Fruit fly (Drosophila melanogaster) whole organism, embryonic: ENCODE results near the gene CG14277.

Source experiments
- ATbp ChIP-seq: fragments of 200-800 bp; sonication (Bioruptor generic); optimal IDR thresholded peaks from 2 replicates; lab custom pipeline; 2017; ENCODE audit warnings: missing biosample characterization, mild to moderate bottlenecking, missing genetic modification characterization, missing genetic modification reagents
- Ada2b ChIP-seq: fragments of 200-800 bp; sonication (Bioruptor generic); IDR thresholded peaks from 2 replicates; pipeline ENCODE4 v1.3.6; 2022; ENCODE audit warnings: missing biosample characterization, missing genetic modification characterization
- Asciz ChIP-seq: fragments of 200-800 bp; sonication (Bioruptor generic); optimal IDR thresholded peaks from 2 replicates; lab custom pipeline; 2017; ENCODE audit warnings: missing biosample characterization, mild to moderate bottlenecking, missing genetic modification characterization, missing genetic modification reagents
- CG12104 ChIP-seq: fragments of 200-800 bp; sonication (Bioruptor generic); optimal IDR thresholded peaks from 3 replicates; lab custom pipeline; 2016; ENCODE audit warnings: missing biosample characterization, missing genetic modification characterization
- CG12744 ChIP-seq: fragments of 200-800 bp; sonication (Bioruptor generic); optimal IDR thresholded peaks from 2 replicates; lab custom pipeline; 2016; ENCODE audit warnings: missing biosample characterization, missing genetic modification characterization
- CG15073 ChIP-seq: fragments of 200-800 bp; sonication (Bioruptor generic); optimal IDR thresholded peaks from 2 replicates; lab custom pipeline; 2016; ENCODE audit warnings: missing biosample characterization, missing genetic modification characterization
- CG1529 ChIP-seq: fragments of 200-800 bp; sonication (Bioruptor generic); optimal IDR thresholded peaks from 3 replicates; lab custom pipeline; 2018; ENCODE audit warnings: missing biosample characterization, missing genetic modification characterization
- CG17802 ChIP-seq: fragments of 200-800 bp; sonication (Bioruptor generic); optimal IDR thresholded peaks from 2 replicates; lab custom pipeline; 2018; ENCODE audit warnings: missing biosample characterization, mild to moderate bottlenecking, missing genetic modification characterization, moderate library complexity
- CG2129 ChIP-seq: fragments of 200-800 bp; sonication (Bioruptor generic); IDR thresholded peaks from 2 replicates; pipeline ENCODE4 v1.3.6; 2022; ENCODE audit warnings: missing biosample characterization, missing genetic modification characterization; ENCODE audit not compliant: partially characterized antibody
- CG2875 ChIP-seq: fragments of 200-800 bp; sonication (Bioruptor generic); optimal IDR thresholded peaks from 2 replicates; lab custom pipeline; 2017; ENCODE audit warnings: missing biosample characterization, mild to moderate bottlenecking, missing genetic modification characterization, missing genetic modification reagents
- CG30403 ChIP-seq: fragments of 200-800 bp; sonication (Bioruptor generic); optimal IDR thresholded peaks from 3 replicates; lab custom pipeline; 2016; ENCODE audit warnings: missing biosample characterization, missing genetic modification characterization
- CG3281 ChIP-seq: fragments of 200-800 bp; sonication (Bioruptor generic); optimal IDR thresholded peaks from 3 replicates; lab custom pipeline; 2017; ENCODE audit warnings: missing biosample characterization, mild to moderate bottlenecking, missing genetic modification characterization
- CG3995 ChIP-seq: fragments of 200-800 bp; sonication (Bioruptor generic); optimal IDR thresholded peaks from 3 replicates; lab custom pipeline; 2016; ENCODE audit warnings: missing biosample characterization, missing genetic modification characterization
- CG4820 ChIP-seq: fragments of 200-800 bp; sonication (Bioruptor generic); optimal IDR thresholded peaks from 3 replicates; lab custom pipeline; 2016; ENCODE audit warnings: missing biosample characterization, missing genetic modification characterization
- CG6813 ChIP-seq: fragments of 200-800 bp; sonication (Bioruptor generic); optimal IDR thresholded peaks from 2 replicates; lab custom pipeline; 2017; ENCODE audit warnings: missing biosample characterization, missing genetic modification characterization, mild to moderate bottlenecking, moderate library complexity, missing genetic modification reagents
- CG8281 ChIP-seq: fragments of 200-800 bp; sonication (Bioruptor generic); optimal IDR thresholded peaks from 2 replicates; lab custom pipeline; 2018; ENCODE audit warnings: missing biosample characterization, mild to moderate bottlenecking, missing genetic modification characterization, moderate library complexity
- CG9215 ChIP-seq: fragments of 200-800 bp; sonication (Bioruptor generic); IDR thresholded peaks from 2 replicates; pipeline ENCODE4 v1.3.6; 2022; ENCODE audit warnings: missing biosample characterization, missing genetic modification characterization
- CTCF ChIP-seq: fragments of 200-800 bp; sonication (Bioruptor generic); optimal IDR thresholded peaks from 2 replicates; lab custom pipeline; 2017; ENCODE audit warnings: missing biosample characterization, mild to moderate bottlenecking, missing genetic modification characterization, moderate library complexity
- Fer3 ChIP-seq: fragments of 200-800 bp; sonication (Bioruptor generic); optimal IDR thresholded peaks from 2 replicates; lab custom pipeline; 2018; ENCODE audit warnings: missing biosample characterization, mild to moderate bottlenecking, missing genetic modification characterization, moderate library complexity
- Hmr ChIP-seq: fragments of 200-800 bp; sonication (Bioruptor generic); optimal IDR thresholded peaks from 3 replicates; lab custom pipeline; 2017; ENCODE audit warnings: mild to moderate bottlenecking, missing biosample characterization, missing genetic modification reagents, missing genetic modification characterization
- Lpt ChIP-seq: fragments of >200 bp; optimal IDR thresholded peaks from 2 replicates; lab custom pipeline; 2018; ENCODE audit warnings: missing biosample characterization, missing genetic modification characterization
- NC2β ChIP-seq: fragments of 200-800 bp; sonication (Bioruptor generic); optimal IDR thresholded peaks from 2 replicates; lab custom pipeline; 2016; ENCODE audit warnings: missing biosample characterization, missing genetic modification characterization
- NfI ChIP-seq: fragments of 200-800 bp; sonication (Bioruptor generic); optimal IDR thresholded peaks from 3 replicates; lab custom pipeline; 2018; ENCODE audit warnings: missing biosample characterization, mild to moderate bottlenecking, missing genetic modification characterization, moderate library complexity
- Poxn ChIP-seq: fragments of 200-800 bp; sonication (Bioruptor generic); IDR thresholded peaks from 2 replicates; pipeline ENCODE4 v1.3.6; 2022; ENCODE audit warnings: missing biosample characterization, missing genetic modification characterization
- Ravus ChIP-seq: fragments of 200-800 bp; sonication (Bioruptor generic); IDR thresholded peaks from 2 replicates; pipeline ENCODE4 v1.3.6; 2022; ENCODE audit warnings: missing biosample characterization, missing genetic modification characterization
- Scr ChIP-seq: fragments of 200-800 bp; sonication (Bioruptor generic); IDR thresholded peaks from 2 replicates; pipeline ENCODE4 v1.3.6; 2022; ENCODE audit warnings: missing biosample characterization, missing genetic modification characterization; ENCODE audit not compliant: partially characterized antibody
- Tbp ChIP-seq: fragments of >200 bp; optimal IDR thresholded peaks from 2 replicates; lab custom pipeline; 2018; ENCODE audit warnings: missing biosample characterization, missing genetic modification characterization
- Trl ChIP-seq, 3 experiments: fragments of >200 bp in 2 of 3; fragments of 200-800 bp in 1 of 3; sonication (Bioruptor generic) in 1 of 3; optimal IDR thresholded peaks; 2 replicates in 1 of 3; 3 replicates in 2 of 3; lab custom pipeline; 2016 to 2017; ENCODE audit warnings: missing biosample characterization in 1 of 3, missing genetic modification characterization in 1 of 3
- cad ChIP-seq: fragments of >200 bp; optimal IDR thresholded peaks from 2 replicates; lab custom pipeline; 2017; ENCODE audit warnings: missing biosample characterization, missing genetic modification characterization
- cato ChIP-seq: fragments of 200-800 bp; sonication (Bioruptor generic); optimal IDR thresholded peaks from 2 replicates; lab custom pipeline; 2016; ENCODE audit warnings: missing biosample characterization, missing genetic modification characterization, borderline replicate concordance
- corto ChIP-seq: fragments of 200-800 bp; sonication (Bioruptor generic); optimal IDR thresholded peaks from 2 replicates; lab custom pipeline; 2016; ENCODE audit warnings: missing biosample characterization, mild to moderate bottlenecking, missing genetic modification characterization, moderate library complexity
- cwo ChIP-seq: fragments of 200-800 bp; sonication (Bioruptor generic); optimal IDR thresholded peaks from 3 replicates; lab custom pipeline; 2017; ENCODE audit warnings: missing biosample characterization, missing genetic modification characterization, mild to moderate bottlenecking, moderate library complexity, missing genetic modification reagents
- en ChIP-seq: fragments of 200-800 bp; sonication (Bioruptor generic); optimal IDR thresholded peaks from 2 replicates; lab custom pipeline; 2016; ENCODE audit warnings: missing biosample characterization, missing genetic modification characterization
- h ChIP-seq: fragments of >200 bp; optimal IDR thresholded peaks from 2 replicates; lab custom pipeline; 2017
- hth ChIP-seq: fragments of >200 bp; optimal IDR thresholded peaks from 2 replicates; lab custom pipeline; 2017; ENCODE audit warnings: inconsistent platforms
- lbe ChIP-seq: fragments of 200-800 bp; sonication (Bioruptor generic); optimal IDR thresholded peaks from 2 replicates; lab custom pipeline; 2016; ENCODE audit warnings: missing biosample characterization, mild to moderate bottlenecking, missing genetic modification characterization
- nerfin-1 ChIP-seq: fragments of 200-800 bp; sonication (Bioruptor generic); optimal IDR thresholded peaks from 3 replicates; lab custom pipeline; 2019; ENCODE audit warnings: missing biosample characterization, mild to moderate bottlenecking, missing genetic modification characterization, moderate library complexity
- onecut ChIP-seq: fragments of 200-800 bp; sonication (Bioruptor generic); IDR thresholded peaks from 2 replicates; pipeline ENCODE4 v1.3.6; 2022; ENCODE audit warnings: missing biosample characterization, missing genetic modification characterization
- otp ChIP-seq: fragments of 200-800 bp; sonication (Bioruptor generic); IDR thresholded peaks from 3 replicates; pipeline ENCODE4, ENCODE4 v1.3.6; 2022; ENCODE audit warnings: missing biosample characterization, missing genetic modification characterization
- p53 ChIP-seq: fragments of 200-800 bp; sonication (Bioruptor generic); optimal IDR thresholded peaks from 2 replicates; lab custom pipeline; 2016; ENCODE audit warnings: missing biosample characterization, missing genetic modification characterization
- pfk ChIP-seq: fragments of 200-800 bp; sonication (Bioruptor generic); optimal IDR thresholded peaks from 2 replicates; lab custom pipeline; 2018; ENCODE audit warnings: missing biosample characterization, mild to moderate bottlenecking, missing genetic modification characterization, moderate library complexity
- salm ChIP-seq: fragments of 200-800 bp; sonication (Bioruptor generic); optimal IDR thresholded peaks from 2 replicates; lab custom pipeline; 2018; ENCODE audit warnings: missing biosample characterization, mild to moderate bottlenecking, missing genetic modification characterization
- slbo ChIP-seq: fragments of 200-800 bp; sonication (Bioruptor generic); IDR thresholded peaks from 2 replicates; pipeline ENCODE4 v1.3.6; 2022; ENCODE audit warnings: missing biosample characterization, missing genetic modification characterization
- stwl ChIP-seq: fragments of 200-800 bp; sonication (Bioruptor generic); optimal IDR thresholded peaks from 3 replicates; lab custom pipeline; 2018; ENCODE audit warnings: missing biosample characterization, mild to moderate bottlenecking, missing genetic modification characterization, moderate library complexity
- tna ChIP-seq: fragments of 200-800 bp; sonication (Bioruptor generic); IDR thresholded peaks from 2 replicates; pipeline ENCODE4 v1.3.6; 2022; ENCODE audit warnings: missing biosample characterization, missing genetic modification characterization; ENCODE audit not compliant: partially characterized antibody
- tup ChIP-seq: fragments of 200-800 bp; sonication (Bioruptor generic); optimal IDR thresholded peaks from 2 replicates; lab custom pipeline; 2016; ENCODE audit warnings: missing biosample characterization, mild to moderate bottlenecking, missing genetic modification characterization, moderate library complexity
- unpg ChIP-seq: fragments of 200-800 bp; sonication (Bioruptor generic); optimal IDR thresholded peaks from 3 replicates; lab custom pipeline; 2018; ENCODE audit warnings: missing biosample characterization, mild to moderate bottlenecking, missing genetic modification characterization, moderate library complexity
- yki ChIP-seq: fragments of >200 bp; optimal IDR thresholded peaks from 3 replicates; lab custom pipeline; 2018
- zen2 ChIP-seq: fragments of 200-800 bp; sonication (Bioruptor generic); IDR thresholded peaks from 3 replicates; pipeline ENCODE4 v1.3.6; 2022; ENCODE audit warnings: missing biosample characterization, missing genetic modification characterization; ENCODE audit not compliant: partially characterized antibody
- zfh2 ChIP-seq: fragments of 200-800 bp; sonication (Bioruptor generic); optimal IDR thresholded peaks from 2 replicates; lab custom pipeline; 2016; ENCODE audit warnings: missing biosample characterization, missing genetic modification characterization

CG14277 gene

DNA sequence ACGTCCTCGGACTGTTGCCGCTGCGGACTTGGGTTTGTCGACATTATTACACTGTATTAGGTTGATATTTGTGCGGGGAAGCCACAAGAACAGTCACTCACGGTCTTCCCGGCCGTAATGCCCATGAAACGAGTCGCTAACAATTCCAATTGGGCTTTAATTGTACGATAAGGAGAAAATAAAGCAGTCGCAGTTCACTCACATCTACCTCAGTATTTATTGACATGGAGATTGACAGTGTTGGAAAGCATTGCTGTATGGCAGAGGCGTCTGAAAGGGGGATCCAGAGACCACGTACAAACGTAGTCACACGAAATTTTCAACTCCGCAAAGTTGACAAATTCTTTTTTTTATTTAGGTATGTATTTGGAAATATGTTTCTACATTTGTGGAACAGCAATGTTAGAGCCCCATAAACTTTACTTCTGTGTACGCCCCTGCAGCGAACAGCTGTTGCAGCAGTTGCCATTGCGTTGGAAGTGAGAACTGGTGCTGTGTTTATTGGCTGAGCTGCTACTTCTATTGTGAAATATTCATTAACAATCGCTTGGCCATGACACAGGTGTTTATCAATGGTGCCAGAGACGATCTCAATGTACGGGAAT lies 29.5 kb upstream of the CG14277 start, which contains the start of the genes CG8372 and CG8360 (continued):
- TF ChIP-seq Asciz (GFP tag; lab: Kevin White, UChicago) (peak; percentile 97), CG17802 (tag; lab: Kevin White, UChicago) (peak; percentile 92), corto (GFP tag; lab: Kevin White, UChicago) (peak; percentile 99), cwo (GFP tag; lab: Kevin White, UChicago) (peak; percentile 97), yki (lab: Kevin White, UChicago) (no peak), Hmr (GFP tag; lab: Kevin White, UChicago) (peak; percentile 99), Trl (optimal IDR thresholded peaks at IDR 0.05; lab: Kevin White, UChicago) (no peak), Trl (GFP tag; optimal IDR thresholded peaks at IDR 0.05; lab: Kevin White, UChicago) (peak; percentile 99), otp (GFP tag; lab: Robert Waterston, UW) (peak; percentile 99), lbe (GFP tag; lab: Kevin White, UChicago) (peak; percentile 99), Scr (GFP tag; lab: Robert Waterston, UW) (peak; percentile 49), CG2129 (GFP tag; lab: Robert Waterston, UW) (no peak), CG3995 (GFP tag; lab: Kevin White, UChicago) (peak; percentile 93), CG15073 (GFP tag; lab: Kevin White, UChicago) (peak; percentile 92), unpg (GFP tag; lab: Kevin White, UChicago) (peak; percentile 99), Ada2b (peak; percentile 99), Poxn (GFP tag; lab: Robert Waterston, UW) (peak; percentile 91), tna (GFP tag; lab: Robert Waterston, UW) (no peak), cad (GFP tag; lab: Kevin White, UChicago) (peak; percentile 39), nerfin-1 (tag; lab: Kevin White, UChicago) (peak; percentile 96), NfI (GFP tag; lab: Kevin White, UChicago) (peak; percentile 99), Ravus (GFP tag; lab: Robert Waterston, UW) (peak; percentile 93), ATbp (peak; percentile 98), CG1529 (GFP tag; lab: Kevin White, UChicago) (peak; percentile 98), CTCF (GFP tag; lab: Kevin White, UChicago) (peak; percentile 76), h (lab: Kevin White, UChicago) (no peak), tup (GFP tag; lab: Kevin White, UChicago) (peak; percentile 99), salm (tag; lab: Kevin White, UChicago) (peak; percentile 94), CG12744 (GFP tag; lab: Kevin White, UChicago) (peak; percentile 97), CG9215 (GFP tag; lab: Robert Waterston, UW) (peak; percentile 97), zfh2 (GFP tag; lab: Kevin White, UChicago) (peak; percentile 99), stwl (tag; lab: Kevin White, UChicago) (peak; percentile 92), hth (lab: Kevin White, UChicago) (no peak), en (GFP tag; lab: Kevin White, UChicago) (peak; percentile 97), Fer3 (tag; lab: Kevin White, UChicago) (peak; percentile 98), CG12104 (GFP tag; lab: Kevin White, UChicago) (peak; percentile 97), CG8281 (tag; lab: Kevin White, UChicago) (peak; percentile 91), NC2β (GFP tag; lab: Kevin White, UChicago) (peak; percentile 98), p53 (GFP tag; lab: Kevin White, UChicago) (peak; percentile 98), Tbp (GFP tag; lab: Kevin White, UChicago) (no peak), CG6813 (GFP tag; lab: Kevin White, UChicago) (peak; percentile 99), CG30403 (peak; percentile 99), onecut (GFP tag; lab: Robert Waterston, UW) (peak; percentile 96), CG4820 (GFP tag; lab: Kevin White, UChicago) (peak; percentile 99), Lpt (GFP tag; lab: Kevin White, UChicago) (no peak), CG3281 (GFP tag; lab: Kevin White, UChicago) (peak; percentile 98), pfk (GFP tag; lab: Kevin White, UChicago) (peak; percentile 59), slbo (peak; percentile 99), zen2 (GFP tag; lab: Robert Waterston, UW) (no peak), CG2875 (GFP tag; lab: Kevin White, UChicago) (peak; percentile 98), cato (GFP tag; lab: Kevin White, UChicago) (peak; percentile 98)
